Worm (Caenorhabditis elegans) whole organism, mixed stage, embryonic: ENCODE data around the gene pals-25.

ENCODE experiments used
- blmp-1 ChIP-seq: fragments of 150-350 bp; optimal IDR thresholded peaks from 2 replicates; lab custom pipeline; 2014; ENCODE audit warnings: missing biosample characterization, missing genetic modification characterization
- mab-5 ChIP-seq: fragments of 150-350 bp; optimal IDR thresholded peaks from 2 replicates; lab custom pipeline; 2014; ENCODE audit warnings: missing biosample characterization, missing genetic modification characterization
- nhr-76 ChIP-seq: sonication (generic microtip); optimal IDR thresholded peaks from 2 replicates; lab custom pipeline; 2017; ENCODE audit warnings: missing biosample characterization, missing genetic modification characterization
- zip-8 ChIP-seq: fragments of 150-350 bp; optimal IDR thresholded peaks from 2 replicates; lab custom pipeline; 2014; ENCODE audit warnings: missing biosample characterization, missing genetic modification characterization
- ztf-11 ChIP-seq: fragments of 150-350 bp; optimal IDR thresholded peaks from 2 replicates; lab custom pipeline; 2014; ENCODE audit warnings: missing biosample characterization, missing genetic modification characterization

ce11 chrIII:87183-87582, 47.1 kb upstream of the pals-25 start, which contains the start of the genes F54C4.4 and mrpl-40:
- no peak for TF ChIP-seq ztf-11 (tag; lab: Kevin White, UChicago)
- TF ChIP-seq blmp-1 = no peak
- no peak for TF ChIP-seq zip-8
- TF ChIP-seq mab-5 (tag; lab: Kevin White, UChicago) = no peak
- TF ChIP-seq nhr-76 (tag; lab: Kevin White, UChicago) = no peak
